Worm (Caenorhabditis elegans) whole organism, L2 larva: Measurements from ENCODE around the gene F33D4.6.

Experiments
- alr-1 ChIP-seq: fragments of 150-350 bp; optimal IDR thresholded peaks from 2 replicates; lab custom pipeline; 2014; ENCODE audit warnings: missing biosample characterization, missing genetic modification characterization
- elt-3 ChIP-seq: sonication (generic microtip); optimal IDR thresholded peaks from 2 replicates; lab custom pipeline; 2017; ENCODE audit warnings: missing biosample characterization, missing genetic modification characterization
- mbf-1 ChIP-seq: sonication (generic microtip); optimal IDR thresholded peaks from 2 replicates; lab custom pipeline; 2017; ENCODE audit warnings: missing biosample characterization, missing genetic modification characterization
- nhr-11 ChIP-seq: fragments of 150-350 bp; optimal IDR thresholded peaks from 2 replicates; lab custom pipeline; 2014; ENCODE audit warnings: missing biosample characterization, missing genetic modification characterization
- snpc-4 ChIP-seq: fragments of 150-350 bp; optimal IDR thresholded peaks from 2 replicates; lab custom pipeline; 2014; ENCODE audit warnings: missing biosample characterization, missing genetic modification characterization
- unc-62 ChIP-seq: fragments of 150-350 bp; optimal IDR thresholded peaks from 2 replicates; lab custom pipeline; 2014; ENCODE audit warnings: missing biosample characterization, missing genetic modification reagents, missing genetic modification characterization
- zag-1 ChIP-seq: fragments of 150-350 bp; optimal IDR thresholded peaks from 2 replicates; lab custom pipeline; 2014; ENCODE audit warnings: missing biosample characterization, missing genetic modification characterization
- ztf-11 ChIP-seq: sonication (generic microtip); optimal IDR thresholded peaks from 2 replicates; lab custom pipeline; 2017; ENCODE audit warnings: missing biosample characterization, missing genetic modification characterization
- ztf-4 ChIP-seq: fragments of 150-350 bp; optimal IDR thresholded peaks from 2 replicates; lab custom pipeline; 2014; ENCODE audit warnings: missing biosample characterization, missing genetic modification characterization

DNA sequence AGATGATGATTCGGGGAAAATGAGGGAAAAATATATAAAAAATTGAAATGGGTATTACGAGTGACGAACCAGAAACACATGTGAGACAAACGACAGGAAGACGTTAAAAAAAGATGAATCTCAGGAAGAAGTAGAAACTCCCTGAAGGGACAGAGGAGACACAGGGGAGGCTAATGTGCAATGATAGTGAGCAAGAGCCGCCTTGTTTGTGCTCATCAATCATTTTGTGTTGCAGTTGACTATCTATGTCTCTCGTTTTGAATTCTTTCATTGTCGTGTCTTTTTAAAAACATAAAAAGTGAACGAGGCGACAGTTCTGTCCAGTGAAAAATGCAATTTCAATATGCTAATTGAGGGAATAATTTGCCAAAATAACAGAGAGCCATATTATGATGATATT, 7.1 kb upstream of the F33D4.6 start:
- TF ChIP-seq nhr-11 (no peak), snpc-4 (tag; lab: Kevin White, UChicago) (no peak), unc-62 (GFP tag; lab: Kevin White, UChicago) (no peak), zag-1 (no peak), elt-3 (tag; lab: Kevin White, UChicago) (no peak), ztf-4 (tag; lab: Kevin White, UChicago) (no peak), mbf-1 (tag; lab: Kevin White, UChicago) (no peak), ztf-11 (tag; lab: Kevin White, UChicago) (no peak), alr-1 (tag; lab: Kevin White, UChicago) (no peak)
